Worm (Caenorhabditis elegans): ENCODE measurements around the gene rpl-6.

- TF ChIP-seq ztf-29 (GFP tag; IDR thresholded peaks at IDR 0.05) (no peak), klf-2 (GFP tag; conservative IDR thresholded peaks at IDR 0.05) (no peak), flt-1 (GFP tag; IDR thresholded peaks at IDR 0.05) (no peak), cog-1 (tag; optimal IDR thresholded peaks at IDR 0.05) (no peak), ztf-23 (GFP tag; IDR thresholded peaks at IDR 0.05) (no peak), med-1 (GFP tag; optimal IDR thresholded peaks at IDR 0.05; ENCODE audit: insufficient read depth) (no peak), ref-1 (GFP tag; conservative IDR thresholded peaks at IDR 0.05) (no peak), T22C8.4 (GFP tag; IDR thresholded peaks at IDR 0.05) (no peak)
Measured at ce11 chrIII:7216924-7217521, 8.8 kb downstream of the rpl-6 start.
